Fruit fly (Drosophila melanogaster) whole organism, embryonic: ENCODE measurements around the gene cbt.
A peak's percentile ranks its signal among the peaks of the same experiment; 100 is the strongest.

Source experiments
- Antp ChIP-seq: fragments of 200-800 bp; sonication (Bioruptor generic); optimal IDR thresholded peaks from 3 replicates; lab custom pipeline; 2016; ENCODE audit warnings: missing biosample characterization, missing genetic modification characterization
- BEAF-32 ChIP-seq: fragments of 200-800 bp; sonication (Bioruptor generic); optimal IDR thresholded peaks from 3 replicates; lab custom pipeline; 2017; ENCODE audit warnings: missing biosample characterization, missing genetic modification characterization, mild to moderate bottlenecking, moderate library complexity, missing genetic modification reagents
- Bdp1 ChIP-seq: fragments of 200-800 bp; sonication (Bioruptor generic); optimal IDR thresholded peaks from 3 replicates; lab custom pipeline; 2016; ENCODE audit warnings: missing biosample characterization, missing genetic modification characterization
- CG10431 ChIP-seq: fragments of 200-800 bp; sonication (Bioruptor generic); optimal IDR thresholded peaks from 3 replicates; lab custom pipeline; 2018; ENCODE audit warnings: missing biosample characterization, mild to moderate bottlenecking, missing genetic modification characterization
- CG10462 ChIP-seq: fragments of 200-800 bp; sonication (Bioruptor generic); optimal IDR thresholded peaks from 2 replicates; lab custom pipeline; 2016; ENCODE audit warnings: missing biosample characterization, missing genetic modification characterization
- CG10543 ChIP-seq: fragments of 200-800 bp; sonication (Bioruptor generic); optimal IDR thresholded peaks from 3 replicates; lab custom pipeline; 2017; ENCODE audit warnings: missing biosample characterization, mild to moderate bottlenecking, missing genetic modification characterization, moderate library complexity
- CG10565 ChIP-seq: fragments of 200-800 bp; sonication (Bioruptor generic); optimal IDR thresholded peaks from 3 replicates; lab custom pipeline; 2016; ENCODE audit warnings: missing biosample characterization, mild to moderate bottlenecking, missing genetic modification characterization
- CG11093 ChIP-seq: fragments of 200-800 bp; sonication (Bioruptor generic); IDR thresholded peaks from 3 replicates; pipeline ENCODE4 v1.3.6; 2022; ENCODE audit warnings: missing biosample characterization, missing genetic modification characterization
- CG12659 ChIP-seq: fragments of 200-800 bp; sonication (Bioruptor generic); optimal IDR thresholded peaks from 3 replicates; lab custom pipeline; 2017; ENCODE audit warnings: mild to moderate bottlenecking, missing biosample characterization, missing genetic modification reagents, missing genetic modification characterization
- CG12744 ChIP-seq: fragments of 200-800 bp; sonication (Bioruptor generic); optimal IDR thresholded peaks from 2 replicates; lab custom pipeline; 2016; ENCODE audit warnings: missing biosample characterization, missing genetic modification characterization
- CG13287 ChIP-seq: fragments of 200-800 bp; sonication (Bioruptor generic); IDR thresholded peaks from 2 replicates; pipeline ENCODE4 v1.3.6; 2022; ENCODE audit warnings: missing biosample characterization, missing genetic modification characterization; ENCODE audit not compliant: partially characterized antibody
- CG14050 ChIP-seq: fragments of 200-800 bp; sonication (Bioruptor generic); IDR thresholded peaks from 3 replicates; pipeline ENCODE4 v1.3.6; 2022; ENCODE audit warnings: missing biosample characterization, missing genetic modification characterization
- CG17568 ChIP-seq: fragments of 200-800 bp; sonication (Bioruptor generic); optimal IDR thresholded peaks from 2 replicates; lab custom pipeline; 2018; ENCODE audit warnings: missing biosample characterization, mild to moderate bottlenecking, missing genetic modification characterization, moderate library complexity
- CG17802 ChIP-seq: fragments of 200-800 bp; sonication (Bioruptor generic); optimal IDR thresholded peaks from 2 replicates; lab custom pipeline; 2018; ENCODE audit warnings: missing biosample characterization, mild to moderate bottlenecking, missing genetic modification characterization, moderate library complexity
- CG32767 ChIP-seq: fragments of 200-800 bp; sonication (Bioruptor generic); IDR thresholded peaks from 2 replicates; pipeline ENCODE4 v1.3.6; 2022; ENCODE audit warnings: missing biosample characterization, missing genetic modification characterization
- CG43689 ChIP-seq: fragments of 200-800 bp; sonication (Bioruptor generic); IDR thresholded peaks from 2 replicates; pipeline ENCODE4 v1.3.6; 2022; ENCODE audit warnings: missing biosample characterization, missing genetic modification characterization
- CG7987 ChIP-seq: fragments of 200-800 bp; sonication (Bioruptor generic); optimal IDR thresholded peaks from 2 replicates; lab custom pipeline; 2018; ENCODE audit warnings: missing biosample characterization, mild to moderate bottlenecking, missing genetic modification characterization, moderate library complexity
- CG8089 ChIP-seq: fragments of 200-800 bp; sonication (Bioruptor generic); optimal IDR thresholded peaks from 3 replicates; lab custom pipeline; 2016; ENCODE audit warnings: missing biosample characterization, missing genetic modification characterization
- CG8359 ChIP-seq: fragments of 200-800 bp; sonication (Bioruptor generic); optimal IDR thresholded peaks from 2 replicates; lab custom pipeline; 2017; ENCODE audit warnings: missing biosample characterization, mild to moderate bottlenecking, missing genetic modification characterization, borderline replicate concordance
- CG9609 ChIP-seq: fragments of 200-800 bp; sonication (Bioruptor generic); optimal IDR thresholded peaks from 3 replicates; lab custom pipeline; 2016; ENCODE audit warnings: missing biosample characterization, missing genetic modification characterization
- CG9876 ChIP-seq: fragments of 200-800 bp; sonication (Bioruptor generic); optimal IDR thresholded peaks from 2 replicates; lab custom pipeline; 2016; ENCODE audit warnings: missing biosample characterization, missing genetic modification characterization
- CkIIα-i1 ChIP-seq: fragments of 200-800 bp; sonication (Bioruptor generic); IDR thresholded peaks from 2 replicates; pipeline ENCODE4 v1.3.6; 2022; ENCODE audit warnings: missing biosample characterization, missing genetic modification characterization
- D ChIP-seq, 2 experiments: fragments of 200-800 bp in 1 of 2; fragments of >200 bp in 1 of 2; sonication (Bioruptor generic) in 1 of 2; optimal IDR thresholded peaks; 2 replicates in 1 of 2; 3 replicates in 1 of 2; lab custom pipeline; 2017; ENCODE audit warnings: mild to moderate bottlenecking in 1 of 2, missing biosample characterization in 1 of 2, missing genetic modification characterization in 1 of 2, missing genetic modification reagents in 1 of 2
- E2f1 ChIP-seq: fragments of 200-800 bp; sonication (Bioruptor generic); IDR thresholded peaks from 2 replicates; pipeline ENCODE4 v1.3.6; 2022; ENCODE audit warnings: missing biosample characterization, missing genetic modification characterization
- Fer1 ChIP-seq: fragments of 200-800 bp; sonication (Bioruptor generic); optimal IDR thresholded peaks from 2 replicates; lab custom pipeline; 2017; ENCODE audit warnings: missing biosample characterization, mild to moderate bottlenecking, missing genetic modification characterization
- Kr ChIP-seq: fragments of 200-800 bp; sonication (Bioruptor generic); optimal IDR thresholded peaks from 2 replicates; lab custom pipeline; 2017; ENCODE audit warnings: missing biosample characterization, mild to moderate bottlenecking, missing genetic modification characterization
- Max ChIP-seq: fragments of 200-800 bp; sonication (Bioruptor generic); optimal IDR thresholded peaks from 2 replicates; lab custom pipeline; 2016; ENCODE audit warnings: missing biosample characterization, mild to moderate bottlenecking, missing genetic modification characterization
- NC2α ChIP-seq: fragments of 200-800 bp; sonication (Bioruptor generic); optimal IDR thresholded peaks from 2 replicates; lab custom pipeline; 2016; ENCODE audit warnings: missing biosample characterization, missing genetic modification characterization
- YL-1 ChIP-seq: fragments of 200-800 bp; sonication (Bioruptor generic); optimal IDR thresholded peaks from 3 replicates; lab custom pipeline; 2017; ENCODE audit warnings: missing biosample characterization, mild to moderate bottlenecking, missing genetic modification characterization
- caup ChIP-seq: fragments of 200-800 bp; sonication (Bioruptor generic); optimal IDR thresholded peaks from 3 replicates; lab custom pipeline; 2017; ENCODE audit warnings: missing biosample characterization, mild to moderate bottlenecking, missing genetic modification characterization, moderate library complexity; ENCODE audit not compliant: severe bottlenecking
- disco-r ChIP-seq: fragments of 200-800 bp; sonication (Bioruptor generic); optimal IDR thresholded peaks from 2 replicates; lab custom pipeline; 2016; ENCODE audit warnings: missing biosample characterization, missing genetic modification characterization
- dysf ChIP-seq: fragments of 200-800 bp; sonication (Bioruptor generic); IDR thresholded peaks from 3 replicates; pipeline ENCODE4 v1.3.6; 2022; ENCODE audit warnings: missing biosample characterization, missing genetic modification characterization
- eyg ChIP-seq: fragments of 200-800 bp; sonication (Bioruptor generic); optimal IDR thresholded peaks from 3 replicates; lab custom pipeline; 2016; ENCODE audit warnings: missing biosample characterization, missing genetic modification characterization
- gce ChIP-seq: fragments of 200-800 bp; sonication (Bioruptor generic); IDR thresholded peaks from 3 replicates; pipeline ENCODE4 v1.3.6; 2022; ENCODE audit warnings: missing biosample characterization, missing genetic modification characterization
- gcm2 ChIP-seq: fragments of 200-800 bp; sonication (Bioruptor generic); optimal IDR thresholded peaks from 2 replicates; lab custom pipeline; 2016; ENCODE audit warnings: missing biosample characterization, missing genetic modification characterization
- gfzf ChIP-seq: fragments of 200-800 bp; sonication (Bioruptor generic); optimal IDR thresholded peaks from 2 replicates; lab custom pipeline; 2016; ENCODE audit warnings: missing biosample characterization, mild to moderate bottlenecking, missing genetic modification characterization, moderate library complexity
- gsb-n ChIP-seq: fragments of 200-800 bp; sonication (Bioruptor generic); optimal IDR thresholded peaks from 3 replicates; lab custom pipeline; 2018; ENCODE audit warnings: missing biosample characterization, mild to moderate bottlenecking, missing genetic modification characterization
- gt ChIP-seq: fragments of 200-800 bp; sonication (Bioruptor generic); IDR thresholded peaks from 2 replicates; pipeline ENCODE4 v1.3.6; 2022; ENCODE audit warnings: missing biosample characterization, missing genetic modification characterization
- h ChIP-seq: fragments of >200 bp; optimal IDR thresholded peaks from 2 replicates; lab custom pipeline; 2017
- lmd ChIP-seq: fragments of 200-800 bp; sonication (Bioruptor generic); IDR thresholded peaks from 2 replicates; pipeline ENCODE4 v1.3.6; 2022; ENCODE audit warnings: missing biosample characterization, missing genetic modification characterization
- luna ChIP-seq: fragments of 200-800 bp; sonication (Bioruptor generic); optimal IDR thresholded peaks from 2 replicates; lab custom pipeline; 2016; ENCODE audit warnings: missing biosample characterization, missing genetic modification characterization
- odd ChIP-seq: fragments of 200-800 bp; sonication (Bioruptor generic); optimal IDR thresholded peaks from 2 replicates; lab custom pipeline; 2017; ENCODE audit warnings: missing biosample characterization, mild to moderate bottlenecking, missing genetic modification characterization
- pho ChIP-seq: fragments of 200-800 bp; sonication (Bioruptor generic); optimal IDR thresholded peaks from 2 replicates; lab custom pipeline; 2016; ENCODE audit warnings: missing biosample characterization, missing genetic modification characterization
- psq ChIP-seq: fragments of 200-800 bp; sonication (Bioruptor generic); optimal IDR thresholded peaks from 2 replicates; lab custom pipeline; 2017; ENCODE audit warnings: missing biosample characterization, missing genetic modification characterization
- repo ChIP-seq: fragments of 200-800 bp; sonication (Bioruptor generic); optimal IDR thresholded peaks from 2 replicates; lab custom pipeline; 2016; ENCODE audit warnings: missing biosample characterization, missing genetic modification characterization
- so ChIP-seq: fragments of 200-800 bp; sonication (Bioruptor generic); IDR thresholded peaks from 3 replicates; pipeline ENCODE4 v1.3.6; 2022; ENCODE audit warnings: missing biosample characterization, missing genetic modification characterization
- sqz ChIP-seq: fragments of 200-800 bp; sonication (Bioruptor generic); optimal IDR thresholded peaks from 3 replicates; lab custom pipeline; 2018; ENCODE audit warnings: missing biosample characterization, mild to moderate bottlenecking, missing genetic modification characterization
- ssp ChIP-seq: fragments of 200-800 bp; sonication (Bioruptor generic); IDR thresholded peaks from 2 replicates; pipeline ENCODE4 v1.3.6; 2022; ENCODE audit warnings: missing biosample characterization, missing genetic modification characterization
- tna ChIP-seq: fragments of 200-800 bp; sonication (Bioruptor generic); IDR thresholded peaks from 2 replicates; pipeline ENCODE4 v1.3.6; 2022; ENCODE audit warnings: missing biosample characterization, missing genetic modification characterization; ENCODE audit not compliant: partially characterized antibody
- trh ChIP-seq: fragments of 200-800 bp; sonication (Bioruptor generic); optimal IDR thresholded peaks from 2 replicates; lab custom pipeline; 2016; ENCODE audit warnings: missing biosample characterization, missing genetic modification characterization
- vfl ChIP-seq: fragments of 200-800 bp; sonication (Bioruptor generic); optimal IDR thresholded peaks from 2 replicates; lab custom pipeline; 2016; ENCODE audit warnings: missing biosample characterization, missing genetic modification characterization

Gene cbt

dm6 chr2L:471021-471479, 8.4 kb downstream of the cbt start (continued):
- TF ChIP-seq sqz, result no peak
- TF ChIP-seq CG12659 (GFP tag; lab: Kevin White, UChicago), result peak; percentile 8
- no peak for TF ChIP-seq Bdp1 (GFP tag; lab: Kevin White, UChicago)
- peak; percentile 27 for TF ChIP-seq trh (GFP tag; lab: Kevin White, UChicago)
- peak; percentile 22 for TF ChIP-seq Max
- no peak for TF ChIP-seq ssp (GFP tag; lab: Robert Waterston, UW)
- no peak for TF ChIP-seq NC2α (GFP tag; lab: Kevin White, UChicago)
- no peak for TF ChIP-seq CG8359 (GFP tag; lab: Kevin White, UChicago)
- no peak for TF ChIP-seq repo
- TF ChIP-seq CG9609 (GFP tag; lab: Kevin White, UChicago), result no peak
- no peak for TF ChIP-seq CG12744 (GFP tag; lab: Kevin White, UChicago)
- TF ChIP-seq gt, result no peak
- TF ChIP-seq YL-1 (GFP tag; lab: Kevin White, UChicago), result peak; percentile 33
- peak; percentile 20 for TF ChIP-seq CG17802 (tag; lab: Kevin White, UChicago)
- TF ChIP-seq D (optimal IDR thresholded peaks at IDR 0.05; lab: Kevin White, UChicago), result no peak
- TF ChIP-seq D (GFP tag; optimal IDR thresholded peaks at IDR 0.05; lab: Kevin White, UChicago), result peak; percentile 42
- TF ChIP-seq pho (GFP tag; lab: Kevin White, UChicago), result no peak
- no peak for TF ChIP-seq BEAF-32
- no peak for TF ChIP-seq CG10431
- TF ChIP-seq Antp, result no peak
- TF ChIP-seq lmd (GFP tag; lab: Robert Waterston, UW), result no peak; the same call in 1 of the 2 replicates
- TF ChIP-seq CG43689 (GFP tag; lab: Robert Waterston, UW), result no peak
- TF ChIP-seq CG9876, result no peak
- no peak for TF ChIP-seq E2f1 (GFP tag; lab: Robert Waterston, UW)
- TF ChIP-seq gcm2 (GFP tag; lab: Kevin White, UChicago), result no peak
- TF ChIP-seq Fer1 (GFP tag; lab: Kevin White, UChicago), result peak; percentile 71
- TF ChIP-seq CG32767 (GFP tag; lab: Robert Waterston, UW), result no peak
- no peak for TF ChIP-seq vfl (GFP tag; lab: Kevin White, UChicago)
- no peak for TF ChIP-seq CG10565
- no peak for TF ChIP-seq CG10462 (GFP tag; lab: Kevin White, UChicago)
- TF ChIP-seq so, result no peak
- no peak for TF ChIP-seq CG11093 (GFP tag; lab: Robert Waterston, UW)
- TF ChIP-seq luna (GFP tag; lab: Kevin White, UChicago), result no peak
- TF ChIP-seq gce (GFP tag; lab: Robert Waterston, UW), result no peak
- TF ChIP-seq CG8089 (GFP tag; lab: Kevin White, UChicago), result no peak
- peak; percentile 78; the same call in 1 of the 3 replicates for TF ChIP-seq dysf
- TF ChIP-seq Kr (GFP tag; lab: Kevin White, UChicago), result no peak
- no peak for TF ChIP-seq CG7987 (GFP tag; lab: Kevin White, UChicago)
- no peak for TF ChIP-seq gfzf (GFP tag; lab: Kevin White, UChicago)
- TF ChIP-seq gsb-n (tag; lab: Kevin White, UChicago), result peak; percentile 60
- TF ChIP-seq psq (GFP tag; lab: Kevin White, UChicago), result no peak
- TF ChIP-seq h (lab: Kevin White, UChicago), result no peak
- peak; percentile 40 for TF ChIP-seq odd (GFP tag; lab: Kevin White, UChicago)
- TF ChIP-seq disco-r (GFP tag; lab: Kevin White, UChicago), result no peak
- no peak for TF ChIP-seq CG10543 (GFP tag; lab: Kevin White, UChicago)
- TF ChIP-seq CG13287 (GFP tag; lab: Robert Waterston, UW), result no peak
- TF ChIP-seq caup (GFP tag; lab: Kevin White, UChicago), result peak; percentile 16
- peak; percentile 27 for TF ChIP-seq CG17568 (GFP tag; lab: Kevin White, UChicago)
- TF ChIP-seq CkIIα-i1 (GFP tag; lab: Robert Waterston, UW), result no peak
- TF ChIP-seq CG14050 (GFP tag; lab: Robert Waterston, UW), result no peak
- TF ChIP-seq tna (GFP tag; lab: Robert Waterston, UW), result no peak
- no peak for TF ChIP-seq eyg (GFP tag; lab: Kevin White, UChicago)
